Worm (Caenorhabditis elegans) whole organism, L3 larva: ENCODE data around the gene cest-2.1.

Experiments
- R02D3.7 ChIP-seq: fragments of 150-350 bp; optimal IDR thresholded peaks from 2 replicates; lab custom pipeline; 2014; ENCODE audit warnings: missing biosample characterization, missing genetic modification characterization
- aly-2 ChIP-seq: fragments of 150-350 bp; optimal IDR thresholded peaks from 2 replicates; lab custom pipeline; 2014; ENCODE audit warnings: missing biosample characterization, missing genetic modification characterization
- ama-1 ChIP-seq: fragments of 150-350 bp; optimal IDR thresholded peaks from 2 replicates; lab custom pipeline; 2018
- ceh-16 ChIP-seq: sonication (generic microtip); optimal IDR thresholded peaks from 2 replicates; lab custom pipeline; 2017; ENCODE audit warnings: missing biosample characterization, missing genetic modification characterization
- ceh-28 ChIP-seq: fragments of 150-350 bp; optimal IDR thresholded peaks from 2 replicates; lab custom pipeline; 2014; ENCODE audit warnings: missing biosample characterization, missing genetic modification reagents, missing genetic modification characterization
- ceh-9 ChIP-seq: sonication (generic microtip); optimal IDR thresholded peaks from 2 replicates; lab custom pipeline; 2018; ENCODE audit warnings: missing biosample characterization, missing genetic modification characterization
- daf-12 ChIP-seq: fragments of 150-350 bp; optimal IDR thresholded peaks from 2 replicates; lab custom pipeline; 2014; ENCODE audit warnings: missing biosample characterization, missing genetic modification reagents, missing genetic modification characterization
- egl-5 ChIP-seq: fragments of 150-350 bp; optimal IDR thresholded peaks from 2 replicates; lab custom pipeline; 2017; ENCODE audit warnings: missing biosample characterization, missing genetic modification reagents, missing genetic modification characterization, inconsistent platforms
- elt-1 ChIP-seq: fragments of 150-350 bp; optimal IDR thresholded peaks from 2 replicates; lab custom pipeline; 2014; ENCODE audit warnings: missing biosample characterization, missing genetic modification characterization
- elt-2 ChIP-seq: sonication (generic microtip); optimal IDR thresholded peaks from 2 replicates; lab custom pipeline; 2016; ENCODE audit warnings: missing genetic modification reagents, mild to moderate bottlenecking, missing genetic modification characterization, missing compliant biosample characterization
- fkh-2 ChIP-seq: fragments of 150-350 bp; optimal IDR thresholded peaks from 2 replicates; lab custom pipeline; 2014; ENCODE audit warnings: missing biosample characterization, missing genetic modification reagents, missing genetic modification characterization
- fos-1 ChIP-seq: fragments of 150-350 bp; optimal IDR thresholded peaks from 2 replicates; lab custom pipeline; 2014; ENCODE audit warnings: missing biosample characterization, missing genetic modification characterization
- hmg-11 ChIP-seq: sonication (generic microtip); optimal IDR thresholded peaks from 2 replicates; lab custom pipeline; 2016; ENCODE audit warnings: missing genetic modification characterization, missing compliant biosample characterization
- jun-1 ChIP-seq: fragments of 150-350 bp; optimal IDR thresholded peaks from 2 replicates; lab custom pipeline; 2014; ENCODE audit warnings: missing biosample characterization, missing genetic modification reagents, missing genetic modification characterization
- lin-15B ChIP-seq: fragments of 150-350 bp; optimal IDR thresholded peaks from 2 replicates; lab custom pipeline; 2014; ENCODE audit warnings: missing biosample characterization, missing genetic modification characterization
- lin-39 ChIP-seq: fragments of 150-350 bp; optimal IDR thresholded peaks from 2 replicates; lab custom pipeline; 2018; ENCODE audit warnings: missing biosample characterization, missing genetic modification reagents, missing genetic modification characterization
- lsy-12 ChIP-seq: sonication (generic microtip); optimal IDR thresholded peaks from 2 replicates; lab custom pipeline; 2016; ENCODE audit warnings: mild to moderate bottlenecking, missing genetic modification characterization, missing compliant biosample characterization
- mdl-1 ChIP-seq: fragments of 150-350 bp; optimal IDR thresholded peaks from 2 replicates; lab custom pipeline; 2014; ENCODE audit warnings: missing biosample characterization, missing genetic modification characterization
- nfya-1 ChIP-seq: sonication (generic microtip); optimal IDR thresholded peaks from 2 replicates; lab custom pipeline; 2017; ENCODE audit warnings: missing genetic modification characterization, mild to moderate bottlenecking, missing compliant biosample characterization, antibody characterized with exemption, moderate library complexity; ENCODE audit not compliant: insufficient read depth
- nhr-11 ChIP-seq: fragments of 150-350 bp; optimal IDR thresholded peaks from 2 replicates; lab custom pipeline; 2014; ENCODE audit warnings: missing biosample characterization, missing genetic modification characterization
- nhr-12 ChIP-seq: fragments of 150-350 bp; optimal IDR thresholded peaks from 2 replicates; lab custom pipeline; 2014; ENCODE audit warnings: missing biosample characterization, missing genetic modification characterization
- nhr-23 ChIP-seq: fragments of 150-350 bp; optimal IDR thresholded peaks from 2 replicates; lab custom pipeline; 2014; ENCODE audit warnings: missing biosample characterization, missing genetic modification reagents, missing genetic modification characterization
- nhr-237 ChIP-seq: fragments of 150-350 bp; optimal IDR thresholded peaks from 2 replicates; lab custom pipeline; 2014; ENCODE audit warnings: missing biosample characterization, missing genetic modification characterization
- nhr-25 ChIP-seq: sonication (generic microtip); optimal IDR thresholded peaks from 2 replicates; lab custom pipeline; 2017; ENCODE audit warnings: missing biosample characterization, missing genetic modification characterization
- nhr-43 ChIP-seq: sonication (generic microtip); optimal IDR thresholded peaks from 2 replicates; lab custom pipeline; 2016; ENCODE audit warnings: mild to moderate bottlenecking, missing genetic modification characterization, missing compliant biosample characterization; ENCODE audit not compliant: poor library complexity, severe bottlenecking
- nhr-76 ChIP-seq: fragments of 150-350 bp; sonication (generic microtip); optimal IDR thresholded peaks from 5 replicates; lab custom pipeline; 2014; ENCODE audit warnings: missing biosample characterization, missing genetic modification characterization
- nhr-77 ChIP-seq: fragments of 150-350 bp; optimal IDR thresholded peaks from 2 replicates; lab custom pipeline; 2014; ENCODE audit warnings: missing biosample characterization, missing genetic modification characterization
- pha-4 ChIP-seq: fragments of 150-350 bp; optimal IDR thresholded peaks from 2 replicates; lab custom pipeline; 2014; ENCODE audit warnings: missing biosample characterization, missing genetic modification reagents, missing genetic modification characterization
- pqm-1 ChIP-seq: fragments of 150-350 bp; optimal IDR thresholded peaks from 2 replicates; lab custom pipeline; 2017; ENCODE audit warnings: missing biosample characterization, missing genetic modification characterization, inconsistent platforms
- sea-2 ChIP-seq: fragments of 150-350 bp; sonication (generic microtip); optimal IDR thresholded peaks from 4 replicates; lab custom pipeline; 2014; ENCODE audit warnings: missing biosample characterization, missing genetic modification reagents, missing genetic modification characterization
- snpc-4 ChIP-seq: fragments of 150-350 bp; optimal IDR thresholded peaks from 2 replicates; lab custom pipeline; 2014; ENCODE audit warnings: missing biosample characterization, missing genetic modification characterization
- tbx-2 ChIP-seq: sonication (generic microtip); optimal IDR thresholded peaks from 2 replicates; lab custom pipeline; 2016; ENCODE audit warnings: mild to moderate bottlenecking, missing genetic modification characterization, missing compliant biosample characterization
- unc-62 ChIP-seq: fragments of 150-350 bp; sonication (generic microtip); optimal IDR thresholded peaks from 4 replicates; lab custom pipeline; 2014; ENCODE audit warnings: missing biosample characterization, missing genetic modification reagents, missing genetic modification characterization
- zag-1 ChIP-seq: fragments of 150-350 bp; optimal IDR thresholded peaks from 2 replicates; lab custom pipeline; 2014; ENCODE audit warnings: missing biosample characterization, missing genetic modification characterization
- ztf-11 ChIP-seq: fragments of 150-350 bp; optimal IDR thresholded peaks from 2 replicates; lab custom pipeline; 2014; ENCODE audit warnings: missing biosample characterization, missing genetic modification characterization
- ztf-4 ChIP-seq: fragments of 150-350 bp; optimal IDR thresholded peaks from 2 replicates; lab custom pipeline; 2014; ENCODE audit warnings: missing biosample characterization, missing genetic modification characterization

cest-2.1 gene

ce11 chrV:14197651-14198050 is 26.4 kb upstream of the cest-2.1 start:
- TF ChIP-seq lin-15B (tag; lab: Kevin White, UChicago) = peak; percentile 14
- TF ChIP-seq egl-5 (tag; lab: Kevin White, UChicago) = no peak
- TF ChIP-seq nhr-25 (tag; lab: Kevin White, UChicago) = peak; percentile 57
- peak; percentile 40 for TF ChIP-seq nfya-1 (tag; lab: Kevin White, UChicago)
- no peak for TF ChIP-seq tbx-2 (tag; lab: Kevin White, UChicago)
- TF ChIP-seq R02D3.7 (tag; lab: Kevin White, UChicago) = peak; percentile 16
- no peak for TF ChIP-seq nhr-76
- TF ChIP-seq ceh-9 (tag; lab: Kevin White, UChicago) = no peak
- peak; percentile 30 for TF ChIP-seq elt-2 (tag; lab: Kevin White, UChicago)
- TF ChIP-seq fos-1 (tag; lab: Kevin White, UChicago) = no peak
- TF ChIP-seq ama-1 (lab: Kevin White, UChicago) = peak; percentile 58
- peak; percentile 77 for TF ChIP-seq nhr-43 (tag; lab: Kevin White, UChicago)
- TF ChIP-seq nhr-12 (tag; lab: Kevin White, UChicago) = no peak
- TF ChIP-seq pqm-1 (tag; lab: Kevin White, UChicago) = no peak
- peak; percentile 9 for TF ChIP-seq ztf-4 (tag; lab: Kevin White, UChicago)
- TF ChIP-seq sea-2 (GFP tag; lab: Kevin White, UChicago) = no peak
- no peak for TF ChIP-seq fkh-2
- TF ChIP-seq ztf-11 = no peak
- TF ChIP-seq hmg-11 (tag; lab: Kevin White, UChicago) = no peak
- TF ChIP-seq unc-62 (GFP tag; lab: Kevin White, UChicago) = no peak
- TF ChIP-seq lsy-12 (tag; lab: Kevin White, UChicago) = peak; percentile 10
- no peak for TF ChIP-seq nhr-11

- TF ChIP-seq ama-1 (lab: Kevin White, UChicago) = peak; percentile 40
- no peak for TF ChIP-seq sea-2 (GFP tag; lab: Kevin White, UChicago)
Measured at ce11 chrV:14194514-14194913, 23.2 kb upstream of the cest-2.1 start.

- peak; percentile 77 for TF ChIP-seq pha-4 (tag; lab: Kevin White, UChicago)
- no peak for TF ChIP-seq mdl-1
- TF ChIP-seq nhr-25 (tag; lab: Kevin White, UChicago) = peak; percentile 80
- TF ChIP-seq nhr-23 = peak; percentile 57
- TF ChIP-seq elt-1 (tag; lab: Kevin White, UChicago) = no peak
- TF ChIP-seq nfya-1 (tag; lab: Kevin White, UChicago) = peak; percentile 80
- no peak for TF ChIP-seq fos-1 (tag; lab: Kevin White, UChicago)
- peak; percentile 85 for TF ChIP-seq elt-2 (tag; lab: Kevin White, UChicago)
- TF ChIP-seq snpc-4 (tag; lab: Kevin White, UChicago) = peak; percentile 35
- no peak for TF ChIP-seq zag-1 (tag; lab: Kevin White, UChicago)
- TF ChIP-seq R02D3.7 (tag; lab: Kevin White, UChicago) = peak; percentile 44
- no peak for TF ChIP-seq ceh-16 (tag; lab: Kevin White, UChicago)
- peak; percentile 54 for TF ChIP-seq nhr-43 (tag; lab: Kevin White, UChicago)
- peak; percentile 53 for TF ChIP-seq lin-39 (tag; lab: Kevin White, UChicago)
- TF ChIP-seq nhr-237 = no peak
- peak; percentile 33 for TF ChIP-seq lin-15B (tag; lab: Kevin White, UChicago)
- TF ChIP-seq nhr-77 (tag; lab: Kevin White, UChicago) = peak; percentile 47
- no peak for TF ChIP-seq fkh-2
- TF ChIP-seq pqm-1 (tag; lab: Kevin White, UChicago) = peak; percentile 75
- peak; percentile 53 for TF ChIP-seq ceh-28
- no peak for TF ChIP-seq daf-12
- TF ChIP-seq lsy-12 (tag; lab: Kevin White, UChicago) = peak; percentile 17
- peak; percentile 9 for TF ChIP-seq ama-1 (lab: Kevin White, UChicago)
- TF ChIP-seq hmg-11 (tag; lab: Kevin White, UChicago) = peak; percentile 81
- TF ChIP-seq ztf-11 = no peak
- TF ChIP-seq jun-1 (tag; lab: Kevin White, UChicago) = peak; percentile 32
Measured at ce11 chrV:14193451-14193850, 22.2 kb upstream of the cest-2.1 start, which contains the start of gene atfs-1. Gene atfs-1, plus strand, starts transcription at chrV:14193663.

- no peak for TF ChIP-seq ceh-16 (tag; lab: Kevin White, UChicago)
- TF ChIP-seq zag-1 (tag; lab: Kevin White, UChicago) = no peak
- TF ChIP-seq nhr-43 (tag; lab: Kevin White, UChicago) = no peak
- no peak for TF ChIP-seq daf-12
- no peak for TF ChIP-seq pqm-1 (tag; lab: Kevin White, UChicago)
- no peak for TF ChIP-seq ztf-11
- no peak for TF ChIP-seq ama-1 (lab: Kevin White, UChicago)
- TF ChIP-seq aly-2 = no peak
- TF ChIP-seq nhr-237 = no peak
- TF ChIP-seq pha-4 (tag; lab: Kevin White, UChicago) = no peak
- no peak for TF ChIP-seq fkh-2
- TF ChIP-seq lsy-12 (tag; lab: Kevin White, UChicago) = no peak
- no peak for TF ChIP-seq nhr-12 (tag; lab: Kevin White, UChicago)
- TF ChIP-seq nhr-23 = no peak
- TF ChIP-seq R02D3.7 (tag; lab: Kevin White, UChicago) = no peak
- no peak for TF ChIP-seq elt-2 (tag; lab: Kevin White, UChicago)
- no peak for TF ChIP-seq ceh-28
- no peak for TF ChIP-seq nhr-77 (tag; lab: Kevin White, UChicago)
Measured at ce11 chrV:14192870-14193269, 21.6 kb upstream of the cest-2.1 start.
